Fruit fly (Drosophila melanogaster): ENCODE data around the gene CG33177.

The CG33177 gene

DNA sequence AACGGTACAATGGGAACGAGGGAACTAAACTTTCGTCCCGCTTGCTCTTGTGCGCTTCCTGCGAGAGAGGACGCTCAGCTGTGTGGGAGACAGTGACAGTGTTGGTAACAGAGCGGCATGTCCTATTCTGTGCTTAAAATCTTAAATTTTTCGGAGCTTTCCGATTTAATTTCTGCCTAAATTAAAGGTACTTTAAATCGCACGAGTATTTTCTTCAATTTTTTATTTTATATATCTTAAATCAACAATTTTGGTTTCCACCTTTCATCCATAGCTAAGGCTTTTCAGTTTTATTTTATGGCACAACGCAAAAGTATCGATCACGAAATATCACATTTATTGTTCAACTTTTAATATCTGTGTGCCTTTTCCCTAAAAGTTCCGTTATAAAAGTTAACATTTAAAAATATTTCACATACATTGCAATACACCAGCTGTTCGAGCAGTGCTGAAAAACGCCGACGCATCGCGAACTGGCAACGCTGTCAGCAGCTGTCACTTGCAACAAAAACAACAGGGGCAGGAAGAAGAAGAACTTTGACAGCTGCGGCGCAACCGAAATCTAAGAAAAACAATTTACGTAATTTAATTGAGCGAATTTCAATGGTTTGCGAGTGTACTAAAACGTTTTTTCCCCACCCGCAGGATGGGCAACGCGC lies 17.6 kb upstream of the CG33177 start, which contains the start of the genes hiw and ND-B18 (continued):
- TF ChIP-seq nau (GFP tag; optimal IDR thresholded peaks at IDR 0.05) = no peak
- peak; percentile 96 for TF ChIP-seq CG17385 (GFP tag; optimal IDR thresholded peaks at IDR 0.05)
- no peak for TF ChIP-seq vnd (GFP tag; IDR thresholded peaks at IDR 0.05; ENCODE audit: partially characterized antibody)
- TF ChIP-seq Nf-YC (tag; optimal IDR thresholded peaks at IDR 0.05) = peak; percentile 12
- peak; percentile 36 for TF ChIP-seq BEAF-32 (GFP tag; optimal IDR thresholded peaks at IDR 0.05)
- TF ChIP-seq bbx (GFP tag; IDR thresholded peaks at IDR 0.05; ENCODE audit: partially characterized antibody) = 0 out of 2 replicates have a peak, but pooled peaks have one; percentile 12
- peak; percentile 12 for TF ChIP-seq CG15601 (tag; optimal IDR thresholded peaks at IDR 0.05)
- peak; percentile 23; the same call in 1 of the 3 replicates for TF ChIP-seq row (GFP tag; IDR thresholded peaks at IDR 0.05)
- peak; percentile 52 for TF ChIP-seq da (GFP tag; optimal IDR thresholded peaks at IDR 0.05)
- TF ChIP-seq gfzf (GFP tag; optimal IDR thresholded peaks at IDR 0.05) = peak; percentile 40
- no peak for TF ChIP-seq CG2129 (GFP tag; IDR thresholded peaks at IDR 0.05; ENCODE audit: partially characterized antibody)
- 0 out of 3 replicates have a peak, but pooled peaks have one; percentile 15 for TF ChIP-seq CG34224 (GFP tag; IDR thresholded peaks at IDR 0.05; ENCODE audit: partially characterized antibody)
- TF ChIP-seq CG1603 (tag; optimal IDR thresholded peaks at IDR 0.05) = peak; percentile 70
- no peak for TF ChIP-seq fu2 (GFP tag; optimal IDR thresholded peaks at IDR 0.05)
- no peak for TF ChIP-seq pfk (GFP tag; optimal IDR thresholded peaks at IDR 0.05)
- no peak for TF ChIP-seq CG7372 (GFP tag; IDR thresholded peaks at IDR 0.05)
- peak; percentile 30 for TF ChIP-seq CG12104 (GFP tag; optimal IDR thresholded peaks at IDR 0.05)
- no peak for TF ChIP-seq CG12071 (GFP tag; optimal IDR thresholded peaks at IDR 0.05)
- TF ChIP-seq gro (GFP tag; optimal IDR thresholded peaks at IDR 0.05) = peak; percentile 34
- TF ChIP-seq chif (GFP tag; optimal IDR thresholded peaks at IDR 0.05) = peak in 1 of 2 experiments; percentile 25
- peak; percentile 26 for TF ChIP-seq Sry-δ (GFP tag; optimal IDR thresholded peaks at IDR 0.05)
- TF ChIP-seq Blimp-1 (GFP tag; optimal IDR thresholded peaks at IDR 0.05) = no peak
- TF ChIP-seq Fer2 (tag; optimal IDR thresholded peaks at IDR 0.05) = no peak
- peak; percentile 29 for TF ChIP-seq nerfin-1 (tag; optimal IDR thresholded peaks at IDR 0.05)
- no peak for TF ChIP-seq Meics (GFP tag; optimal IDR thresholded peaks at IDR 0.05)
- TF ChIP-seq trem (tag; optimal IDR thresholded peaks at IDR 0.05) = peak; percentile 69
- no peak for TF ChIP-seq tx (GFP tag; optimal IDR thresholded peaks at IDR 0.05)
- TF ChIP-seq sob (GFP tag; IDR thresholded peaks at IDR 0.05) = 0 out of 2 replicates have a peak, but pooled peaks have one; percentile 16
- TF ChIP-seq Usf (GFP tag; optimal IDR thresholded peaks at IDR 0.05) = no peak
- TF ChIP-seq en (GFP tag; optimal IDR thresholded peaks at IDR 0.05) = no peak
- TF ChIP-seq CG17612 (GFP tag; IDR thresholded peaks at IDR 0.05) = no peak
- TF ChIP-seq Awh (GFP tag; IDR thresholded peaks at IDR 0.05) = no peak
- peak; percentile 91 for TF ChIP-seq Ets65A (GFP tag)
- TF ChIP-seq CG2202 (tag; optimal IDR thresholded peaks at IDR 0.05) = no peak
- TF ChIP-seq CG43689 (GFP tag; IDR thresholded peaks at IDR 0.05) = no peak
- TF ChIP-seq CG2712 (tag; optimal IDR thresholded peaks at IDR 0.05) = peak; percentile 28
- peak; percentile 26 to 29 for TF ChIP-seq dpn (GFP tag; optimal IDR thresholded peaks at IDR 0.05)
- no peak for TF ChIP-seq hkb (optimal IDR thresholded peaks at IDR 0.05)
- TF ChIP-seq hkb (GFP tag; IDR thresholded peaks at IDR 0.05) = 0 out of 2 replicates have a peak, but pooled peaks have one; percentile 15
- peak; percentile 11 for TF ChIP-seq NC2β (GFP tag; optimal IDR thresholded peaks at IDR 0.05)
- TF ChIP-seq lilli (GFP tag; optimal IDR thresholded peaks at IDR 0.05) = peak; percentile 37
- peak; percentile 4 for TF ChIP-seq ewg (GFP tag; optimal IDR thresholded peaks at IDR 0.05)
- TF ChIP-seq Max (GFP tag; optimal IDR thresholded peaks at IDR 0.05) = no peak
- TF ChIP-seq caup (GFP tag; optimal IDR thresholded peaks at IDR 0.05; ENCODE audit: severe bottlenecking) = peak; percentile 43
- TF ChIP-seq Side (GFP tag; optimal IDR thresholded peaks at IDR 0.05) = no peak
- no peak for TF ChIP-seq tll (GFP tag; optimal IDR thresholded peaks at IDR 0.05)
- TF ChIP-seq CG9932 (GFP tag; IDR thresholded peaks at IDR 0.05) = peak; percentile 23; the same call in 1 of the 2 replicates
- TF ChIP-seq Jarid2 (GFP tag; optimal IDR thresholded peaks at IDR 0.05) = no peak
- TF ChIP-seq CG12744 (GFP tag; optimal IDR thresholded peaks at IDR 0.05) = no peak

All from whole organism, embryonic.